Fruit fly (Drosophila melanogaster) whole organism, pupa: ENCODE results near the gene Mon1.

ENCODE experiments used
- CG4496 ChIP-seq: fragments of 200-800 bp; sonication (Bioruptor generic); IDR thresholded peaks from 3 replicates; pipeline ENCODE4 v1.3.6; 2022; ENCODE audit warnings: missing biosample characterization, missing genetic modification characterization
- CG8301 ChIP-seq: fragments of 200-800 bp; sonication (Bioruptor generic); optimal IDR thresholded peaks from 2 replicates; lab custom pipeline; 2018; ENCODE audit warnings: missing biosample characterization, mild to moderate bottlenecking, missing genetic modification characterization
- CG9948 ChIP-seq: fragments of 200-800 bp; sonication (Bioruptor generic); optimal IDR thresholded peaks from 2 replicates; lab custom pipeline; 2018; ENCODE audit warnings: missing biosample characterization, mild to moderate bottlenecking, missing genetic modification characterization, moderate library complexity
- EcR ChIP-seq: fragments of 200-800 bp; sonication (Bioruptor generic); optimal IDR thresholded peaks from 3 replicates; lab custom pipeline; 2019; ENCODE audit warnings: missing biosample characterization, missing genetic modification characterization, mild to moderate bottlenecking, moderate library complexity, missing genetic modification reagents

DNA sequence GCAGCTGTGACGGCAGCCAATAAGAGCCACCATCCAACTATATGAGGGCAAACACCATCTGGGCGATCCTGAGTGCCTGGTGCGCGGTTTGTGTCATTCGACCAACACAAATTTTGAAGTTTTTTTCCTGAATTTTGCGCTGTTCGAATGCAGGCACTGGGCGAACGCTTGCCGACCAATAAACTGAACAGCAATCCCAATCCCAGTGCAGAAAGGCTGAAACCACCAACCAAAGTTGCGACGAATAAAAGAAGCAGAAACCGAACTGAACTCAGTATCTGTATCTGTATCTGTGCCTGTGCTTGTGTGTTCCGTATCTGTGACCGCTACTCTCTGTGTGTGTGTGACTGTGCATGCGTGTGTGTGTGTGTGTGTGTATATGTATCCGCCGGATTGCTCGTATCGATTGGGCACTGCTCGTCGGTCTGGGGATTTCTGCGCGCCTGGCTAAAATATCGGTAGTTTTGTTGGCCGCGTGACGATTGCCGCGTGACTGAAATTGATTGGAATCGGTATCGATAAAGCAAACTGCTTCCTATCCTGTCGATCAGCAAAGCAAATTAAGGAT is 38.9 kb upstream of the Mon1 start:
- TF ChIP-seq CG4496 (GFP tag; lab: Robert Waterston, UW) (peak; percentile 55; the same call in 1 of the 3 replicates), CG8301 (tag; lab: Kevin White, UChicago) (no peak), EcR (GFP tag; lab: Kevin White, UChicago) (peak; percentile 89), CG9948 (tag; lab: Kevin White, UChicago) (no peak)
